Worm (Caenorhabditis elegans): Measurements from ENCODE around the gene C29E4.13.

The C29E4.13 gene

DNA sequence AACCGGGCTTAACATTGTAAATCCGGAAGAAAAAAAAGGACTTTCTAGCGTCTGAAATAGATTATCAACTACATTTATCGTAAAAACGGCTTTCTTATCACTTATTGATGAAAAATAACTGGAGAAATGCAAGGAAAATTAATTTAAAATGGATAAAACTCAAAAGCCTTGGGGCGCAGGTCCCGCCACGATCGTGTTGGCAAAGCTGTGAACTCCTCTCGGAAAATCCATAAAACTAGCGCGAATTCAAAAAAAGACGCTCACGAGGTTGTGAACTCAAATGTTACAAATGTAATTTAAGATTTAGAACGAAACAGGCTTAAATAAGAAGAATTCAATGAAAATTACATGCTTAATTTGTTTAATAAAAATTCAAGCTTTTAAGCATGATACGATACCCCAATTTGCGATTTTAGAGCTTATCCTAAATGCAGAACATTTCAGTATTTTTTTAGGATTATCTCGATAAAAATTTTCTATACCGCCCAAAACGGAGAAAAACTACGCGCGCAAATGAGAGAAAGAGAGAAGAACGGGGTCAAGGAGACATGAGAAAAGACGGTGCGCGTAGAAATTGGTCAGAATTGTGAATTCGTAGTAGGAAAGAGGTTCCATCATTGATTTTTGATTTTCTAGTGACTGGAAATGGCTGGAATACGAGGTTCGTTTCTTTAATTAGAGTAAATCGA is 23.7 kb upstream of the C29E4.13 start, which contains the start of gene C29E4.15:
Gene C29E4.15, plus strand, starts transcription at position 547 of the 689 bp plus-strand sequence.
- no peak for TF ChIP-seq scrt-1 (GFP tag; IDR thresholded peaks at IDR 0.05)

DNA sequence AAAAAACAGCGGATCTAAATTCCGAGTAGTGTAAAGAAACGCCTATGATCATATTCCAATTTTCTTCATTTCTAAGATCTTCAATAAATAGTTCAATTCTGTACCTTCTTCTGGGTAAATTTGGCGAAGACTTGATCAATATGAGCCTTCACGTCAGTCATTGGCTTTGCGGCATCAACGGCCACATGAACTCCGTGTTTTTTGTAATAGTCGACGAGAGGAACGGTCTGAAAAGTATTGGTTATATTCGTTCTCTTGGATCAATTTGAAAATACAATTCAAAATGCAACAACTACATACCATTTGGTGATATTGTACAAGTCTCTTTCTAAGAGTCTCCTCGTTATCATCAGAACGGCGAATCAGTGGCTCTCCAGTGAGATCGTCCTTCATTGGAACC is 21.9 kb upstream of the C29E4.13 start:
- TF ChIP-seq hnd-1 (tag; optimal IDR thresholded peaks at IDR 0.05) (no peak), scrt-1 (GFP tag; IDR thresholded peaks at IDR 0.05) (no peak), hmg-4 (GFP tag; optimal IDR thresholded peaks at IDR 0.05) (no peak), ama-1 (optimal IDR thresholded peaks at IDR 0.05) (no peak), tbx-11 (GFP tag; IDR thresholded peaks at IDR 0.05) (no peak), aly-1 (tag; optimal IDR thresholded peaks at IDR 0.05) (no peak), hmbx-1 (tag; optimal IDR thresholded peaks at IDR 0.05) (no peak), B0310.2 (tag; optimal IDR thresholded peaks at IDR 0.05) (no peak), ceh-36 (tag; optimal IDR thresholded peaks at IDR 0.05) (no peak)

DNA sequence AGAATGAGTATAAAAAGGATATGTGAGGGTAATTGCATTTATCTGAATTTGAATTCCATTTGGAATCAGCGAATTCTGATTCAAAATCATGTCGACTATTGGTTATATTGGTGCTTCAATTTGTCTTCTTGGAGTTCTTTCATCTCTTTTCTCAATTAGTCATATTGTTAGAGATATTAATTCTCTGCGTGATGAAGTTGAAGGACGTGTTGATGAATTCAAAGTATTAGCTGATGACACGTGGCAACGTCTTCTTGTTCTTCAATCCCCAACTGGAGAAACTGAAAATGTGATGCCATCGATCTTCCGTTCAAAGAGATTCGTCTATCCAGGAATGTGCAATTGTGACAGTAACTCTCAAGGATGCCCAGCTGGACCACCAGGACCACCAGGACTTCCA is 20.3 kb upstream of the C29E4.13 start, which contains the start of gene col-90:
Gene col-90, plus strand, starts transcription at position 37 of the 400 bp plus-strand sequence.
- no peak for TF ChIP-seq sea-1 (GFP tag; conservative IDR thresholded peaks at IDR 0.05)
- no peak for TF ChIP-seq tra-4 (tag; optimal IDR thresholded peaks at IDR 0.05)
- no peak for TF ChIP-seq ceh-36 (tag; optimal IDR thresholded peaks at IDR 0.05)
- TF ChIP-seq B0310.2 (tag; optimal IDR thresholded peaks at IDR 0.05), result no peak
- no peak for TF ChIP-seq F13C5.2 (tag; optimal IDR thresholded peaks at IDR 0.05)
- no peak for TF ChIP-seq hmg-4 (GFP tag; optimal IDR thresholded peaks at IDR 0.05)
- no peak for TF ChIP-seq tbx-37 (GFP tag; conservative IDR thresholded peaks at IDR 0.05)
- no peak for TF ChIP-seq tbx-11 (GFP tag; IDR thresholded peaks at IDR 0.05)
- no peak for TF ChIP-seq scrt-1 (GFP tag; IDR thresholded peaks at IDR 0.05)
- TF ChIP-seq pes-1 (GFP tag; IDR thresholded peaks at IDR 0.05), result no peak
- no peak for TF ChIP-seq hnd-1 (tag; optimal IDR thresholded peaks at IDR 0.05)
- no peak for TF ChIP-seq ets-7 (tag; optimal IDR thresholded peaks at IDR 0.05)
- no peak for TF ChIP-seq ceh-13 (GFP tag; optimal IDR thresholded peaks at IDR 0.05)

DNA sequence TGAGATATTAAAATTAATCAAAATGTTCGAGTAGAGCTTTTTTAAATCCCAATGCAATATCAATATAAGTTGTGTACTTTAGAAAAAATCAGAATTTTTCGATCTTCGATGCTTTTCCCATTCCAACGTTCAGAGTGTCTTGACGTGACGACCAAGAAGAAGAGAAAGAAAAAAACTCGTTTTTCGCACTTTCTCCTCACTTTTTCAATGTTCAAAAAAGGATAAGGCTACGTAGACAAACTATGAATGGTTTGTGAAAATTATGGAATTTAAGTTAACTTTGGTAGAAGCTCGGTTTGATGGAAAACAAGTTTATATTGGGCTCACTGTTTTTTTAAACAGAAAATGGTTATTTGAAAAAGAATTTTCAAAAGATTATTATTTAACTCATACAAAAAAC is 19.2 kb upstream of the C29E4.13 start:
- TF ChIP-seq hmg-4 (GFP tag; optimal IDR thresholded peaks at IDR 0.05), result no peak
- no peak for TF ChIP-seq F13C5.2 (tag; optimal IDR thresholded peaks at IDR 0.05)
- no peak for TF ChIP-seq tbx-37 (GFP tag; conservative IDR thresholded peaks at IDR 0.05)
- no peak for TF ChIP-seq ama-1 (optimal IDR thresholded peaks at IDR 0.05)
- no peak for TF ChIP-seq hmbx-1 (tag; optimal IDR thresholded peaks at IDR 0.05)
- TF ChIP-seq pes-1 (GFP tag; IDR thresholded peaks at IDR 0.05), result no peak
- no peak for TF ChIP-seq tra-4 (tag; optimal IDR thresholded peaks at IDR 0.05)
- no peak for TF ChIP-seq B0310.2 (tag; optimal IDR thresholded peaks at IDR 0.05)
- no peak for TF ChIP-seq ceh-36 (tag; optimal IDR thresholded peaks at IDR 0.05)
- no peak for TF ChIP-seq sea-1 (GFP tag; conservative IDR thresholded peaks at IDR 0.05)

DNA sequence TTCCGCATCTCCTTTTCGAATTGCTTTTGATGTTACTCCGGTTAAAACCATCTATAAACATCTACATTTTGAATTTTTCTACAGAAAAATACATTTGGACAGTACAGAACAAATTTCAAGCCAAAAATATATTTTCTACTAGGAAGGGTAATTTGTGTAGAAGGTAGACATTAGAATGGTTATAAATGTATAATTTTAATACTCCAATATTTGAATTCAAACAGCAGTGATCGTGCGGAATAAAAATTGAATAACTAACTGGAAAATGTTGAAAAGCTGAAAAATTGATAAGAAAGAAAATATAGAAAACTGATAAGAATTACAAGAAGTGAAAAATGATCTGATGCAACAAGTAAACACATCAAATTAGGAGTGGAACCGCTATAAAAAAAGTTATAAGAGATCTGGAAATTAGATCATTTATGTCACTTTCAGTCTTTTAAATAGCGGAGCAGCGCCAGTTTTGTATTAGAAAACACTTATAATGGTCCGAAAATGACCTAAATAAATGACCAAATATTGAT is 18.5 kb upstream of the C29E4.13 start, which contains the start of gene gsto-1:
Gene gsto-1, minus strand, starts transcription at position 51 of the 524 bp plus-strand sequence.
- TF ChIP-seq F13C5.2 (tag; optimal IDR thresholded peaks at IDR 0.05) (no peak), ets-7 (tag; optimal IDR thresholded peaks at IDR 0.05) (no peak), tra-4 (tag; optimal IDR thresholded peaks at IDR 0.05) (no peak), flt-1 (GFP tag; IDR thresholded peaks at IDR 0.05) (no peak), scrt-1 (GFP tag; IDR thresholded peaks at IDR 0.05) (no peak), hnd-1 (tag; optimal IDR thresholded peaks at IDR 0.05) (no peak), tbx-37 (GFP tag; conservative IDR thresholded peaks at IDR 0.05) (no peak), aly-1 (tag; optimal IDR thresholded peaks at IDR 0.05) (no peak), hmg-4 (GFP tag; optimal IDR thresholded peaks at IDR 0.05) (no peak), ceh-36 (tag; optimal IDR thresholded peaks at IDR 0.05) (no peak), ceh-13 (GFP tag; optimal IDR thresholded peaks at IDR 0.05) (no peak)

DNA sequence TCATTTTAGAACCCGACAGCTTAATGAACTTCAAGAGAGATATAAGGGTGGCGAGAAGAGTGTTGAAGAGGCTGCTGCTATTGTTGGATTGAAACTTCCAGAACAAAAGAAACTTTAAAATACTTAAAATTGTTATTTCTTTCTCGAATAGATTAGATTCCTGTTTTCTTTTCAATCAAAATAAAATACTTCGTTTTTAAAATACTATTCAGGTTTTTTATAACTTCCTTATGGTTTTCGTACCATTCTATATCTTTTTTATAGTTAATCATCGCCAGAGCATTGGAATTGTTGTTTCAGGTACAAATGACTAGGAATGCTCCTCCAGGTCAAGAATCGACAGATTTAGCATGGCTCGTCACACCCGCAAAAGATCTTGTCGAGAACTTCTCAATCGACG is 12.9 kb upstream of the C29E4.13 start, which contains the start of gene kle-2:
Gene kle-2, plus strand, starts transcription at position 301 of the 400 bp plus-strand sequence.
- TF ChIP-seq scrt-1 (GFP tag; IDR thresholded peaks at IDR 0.05) (no peak), hmbx-1 (tag; optimal IDR thresholded peaks at IDR 0.05) (no peak), ets-7 (tag; optimal IDR thresholded peaks at IDR 0.05) (no peak), F13C5.2 (tag; optimal IDR thresholded peaks at IDR 0.05) (no peak), tbx-37 (GFP tag; conservative IDR thresholded peaks at IDR 0.05) (no peak), pes-1 (GFP tag; IDR thresholded peaks at IDR 0.05) (no peak), ama-1 (optimal IDR thresholded peaks at IDR 0.05) (no peak), ceh-36 (tag; optimal IDR thresholded peaks at IDR 0.05) (no peak), B0310.2 (tag; optimal IDR thresholded peaks at IDR 0.05) (no peak), sea-1 (GFP tag; conservative IDR thresholded peaks at IDR 0.05) (no peak), hnd-1 (tag; optimal IDR thresholded peaks at IDR 0.05) (no peak), hmg-4 (GFP tag; optimal IDR thresholded peaks at IDR 0.05) (no peak), aly-1 (tag; optimal IDR thresholded peaks at IDR 0.05) (no peak)

DNA sequence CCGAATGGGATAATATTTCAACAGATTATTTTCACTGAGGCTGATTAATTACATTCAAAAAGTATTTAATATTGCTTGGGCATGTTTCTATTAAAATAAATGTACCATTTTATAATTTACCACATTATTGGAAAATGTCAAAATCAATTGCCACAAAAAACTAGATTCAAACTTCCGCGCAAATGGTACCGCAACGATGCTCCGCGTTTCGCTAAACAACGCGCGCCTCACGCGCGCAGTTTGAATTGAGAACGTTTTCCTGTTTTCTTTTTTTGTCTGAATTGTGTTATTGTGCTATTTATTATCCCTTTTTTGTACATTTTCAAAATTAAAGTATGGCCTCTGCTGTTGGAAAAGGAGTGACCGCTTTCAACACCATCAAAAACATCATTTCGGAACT is 12.3 kb upstream of the C29E4.13 start, which contains the start of gene C29E4.12:
Gene C29E4.12, plus strand, starts transcription at position 333 of the 400 bp plus-strand sequence.
- no peak for TF ChIP-seq hmbx-1 (tag; optimal IDR thresholded peaks at IDR 0.05)
- no peak for TF ChIP-seq hnd-1 (tag; optimal IDR thresholded peaks at IDR 0.05)
- TF ChIP-seq flt-1 (GFP tag; IDR thresholded peaks at IDR 0.05), result no peak
- TF ChIP-seq tbx-37 (GFP tag; conservative IDR thresholded peaks at IDR 0.05), result no peak; the same call in 1 of the 2 replicates
- no peak for TF ChIP-seq ceh-13 (GFP tag; optimal IDR thresholded peaks at IDR 0.05)
- TF ChIP-seq scrt-1 (GFP tag; IDR thresholded peaks at IDR 0.05), result no peak
- no peak for TF ChIP-seq sea-1 (GFP tag; conservative IDR thresholded peaks at IDR 0.05)
- TF ChIP-seq tbx-11 (GFP tag; IDR thresholded peaks at IDR 0.05), result no peak
- TF ChIP-seq F13C5.2 (tag; optimal IDR thresholded peaks at IDR 0.05), result no peak
- TF ChIP-seq B0310.2 (tag; optimal IDR thresholded peaks at IDR 0.05), result no peak
- TF ChIP-seq ceh-36 (tag; optimal IDR thresholded peaks at IDR 0.05), result no peak
- TF ChIP-seq ets-7 (tag; optimal IDR thresholded peaks at IDR 0.05), result no peak
- no peak for TF ChIP-seq tra-4 (tag; optimal IDR thresholded peaks at IDR 0.05)
- TF ChIP-seq hmg-4 (GFP tag; optimal IDR thresholded peaks at IDR 0.05), result no peak
- TF ChIP-seq ama-1 (optimal IDR thresholded peaks at IDR 0.05), result no peak
- no peak for TF ChIP-seq aly-1 (tag; optimal IDR thresholded peaks at IDR 0.05)
- TF ChIP-seq pes-1 (GFP tag; IDR thresholded peaks at IDR 0.05), result no peak
